Fruit fly (Drosophila melanogaster): ENCODE data around the gene CG11694.

Gene CG11694

DNA sequence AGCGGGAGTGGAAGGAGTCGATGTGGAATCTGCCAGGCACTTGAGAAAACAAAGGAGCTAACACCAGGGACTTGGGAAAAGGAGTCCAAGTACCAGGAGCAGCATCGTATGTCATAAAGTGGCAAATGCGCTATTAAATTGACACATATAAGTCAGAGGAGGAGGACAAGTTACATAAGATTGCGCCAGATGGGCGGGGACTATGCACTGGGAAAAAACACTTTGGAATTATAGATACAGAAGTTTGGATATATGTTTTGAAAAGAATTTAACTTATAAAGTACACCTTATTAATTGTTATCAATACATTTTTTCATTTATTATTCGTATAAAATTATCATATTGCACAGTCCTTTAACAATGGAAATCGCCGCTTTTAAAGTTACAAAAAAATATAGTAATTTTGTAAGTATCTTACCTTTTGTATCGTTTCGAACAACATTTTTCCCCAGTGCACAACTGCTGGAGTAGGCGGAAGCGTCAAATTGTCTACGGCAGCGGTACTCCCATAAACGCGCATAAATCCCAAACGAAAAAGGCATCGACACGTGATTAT is 24.2 kb upstream of the CG11694 start (continued):
- TF ChIP-seq onecut (GFP tag; IDR thresholded peaks at IDR 0.05) (no peak), usp (GFP tag; optimal IDR thresholded peaks at IDR 0.05) (no peak), CG30020 (tag; optimal IDR thresholded peaks at IDR 0.05) (no peak), Fer1 (GFP tag; optimal IDR thresholded peaks at IDR 0.05) (no peak), tap (tag; optimal IDR thresholded peaks at IDR 0.05) (no peak), CG4404 (GFP tag; IDR thresholded peaks at IDR 0.05) (peak; percentile 39), Ssrp (tag; optimal IDR thresholded peaks at IDR 0.05) (peak; percentile 30), CG6175 (GFP tag; IDR thresholded peaks at IDR 0.05) (no peak), sisA (GFP tag; IDR thresholded peaks at IDR 0.05) (no peak), D19A (tag; optimal IDR thresholded peaks at IDR 0.05) (peak; percentile 17), CG13624 (GFP tag; optimal IDR thresholded peaks at IDR 0.05) (no peak), CG10147 (GFP tag; optimal IDR thresholded peaks at IDR 0.05) (no peak), grau (tag; optimal IDR thresholded peaks at IDR 0.05) (peak; percentile 34), CG17829 (tag; optimal IDR thresholded peaks at IDR 0.05) (peak; percentile 48), CG18262 (tag; optimal IDR thresholded peaks at IDR 0.05) (peak; percentile 51), zen (tag; optimal IDR thresholded peaks at IDR 0.05) (peak; percentile 15), tgo (GFP tag; IDR thresholded peaks at IDR 0.05) (no peak), lola (GFP tag; optimal IDR thresholded peaks at IDR 0.05) (peak in 1 of 3 experiments; percentile 61), zf30C (GFP tag; optimal IDR thresholded peaks at IDR 0.05) (peak; percentile 74), prd (optimal IDR thresholded peaks at IDR 0.05) (no peak), prd (GFP tag; IDR thresholded peaks at IDR 0.05) (0 out of 3 replicates have a peak, but pooled peaks have one; percentile 19), CG16815 (GFP tag; optimal IDR thresholded peaks at IDR 0.05) (peak; percentile 33), Kr (GFP tag; optimal IDR thresholded peaks at IDR 0.05) (peak; percentile 39), CG33557 (GFP tag; optimal IDR thresholded peaks at IDR 0.05) (peak; percentile 47), CG7556 (GFP tag; optimal IDR thresholded peaks at IDR 0.05) (peak; percentile 22), bigmax (GFP tag; optimal IDR thresholded peaks at IDR 0.05) (no peak), abd-A (tag; optimal IDR thresholded peaks at IDR 0.05) (no peak), Ets65A (GFP tag) (peak; percentile 9), schlank (tag; optimal IDR thresholded peaks at IDR 0.05) (no peak), CG1603 (tag; optimal IDR thresholded peaks at IDR 0.05) (no peak), CG9876 (GFP tag; optimal IDR thresholded peaks at IDR 0.05) (no peak), CG8924 (tag; optimal IDR thresholded peaks at IDR 0.05) (peak; percentile 23), CG32772 (GFP tag; IDR thresholded peaks at IDR 0.05) (no peak), Lpt (GFP tag; optimal IDR thresholded peaks at IDR 0.05) (no peak), CG9817 (tag; optimal IDR thresholded peaks at IDR 0.05) (no peak), CG11247 (GFP tag; IDR thresholded peaks at IDR 0.05) (no peak), CG10267 (tag; optimal IDR thresholded peaks at IDR 0.05) (peak; percentile 45), CG11695 (GFP tag; IDR thresholded peaks at IDR 0.05) (no peak), sens (GFP tag) (peak; percentile 79), nmo (GFP tag; optimal IDR thresholded peaks at IDR 0.05) (peak; percentile 41), CG12391 (tag; optimal IDR thresholded peaks at IDR 0.05) (peak; percentile 48), CG9727 (GFP tag; optimal IDR thresholded peaks at IDR 0.05) (peak; percentile 62), CG14710 (tag; optimal IDR thresholded peaks at IDR 0.05) (peak; percentile 38)

Measured in whole organism, embryonic.